Worm (Caenorhabditis elegans) whole organism, young adult: ENCODE results near the gene K02H11.9.

Source experiments
- B0035.1 ChIP-seq: sonication (generic microtip); optimal IDR thresholded peaks from 2 replicates; lab custom pipeline; 2016; ENCODE audit warnings: missing genetic modification characterization, mild to moderate bottlenecking, missing compliant biosample characterization, missing genotype, missing genetic modification reagents
- C06A6.2 ChIP-seq: fragments of 200-800 bp; sonication (Bioruptor generic); conservative IDR thresholded peaks from 2 replicates; pipeline ENCODE4 v1.3.6; 2022; ENCODE audit warnings: missing genetic modification characterization, missing compliant biosample characterization
- D2030.7 ChIP-seq: fragments of 200-800 bp; sonication (Bioruptor generic); IDR thresholded peaks from 2 replicates; pipeline ENCODE4 v1.3.6; 2022; ENCODE audit warnings: missing genetic modification reagents, missing genetic modification characterization, missing compliant biosample characterization
- F10E7.11 ChIP-seq: sonication (generic microtip); optimal IDR thresholded peaks from 2 replicates; lab custom pipeline; 2017; ENCODE audit warnings: mild to moderate bottlenecking, missing genetic modification characterization, moderate library complexity, missing compliant biosample characterization
- F22D6.2 ChIP-seq: sonication (generic microtip); optimal IDR thresholded peaks from 2 replicates; lab custom pipeline; 2016; ENCODE audit warnings: mild to moderate bottlenecking, missing genetic modification characterization, missing compliant biosample characterization
- F37B4.10 ChIP-seq: fragments of 200-800 bp; sonication (Bioruptor generic); IDR thresholded peaks from 2 replicates; pipeline ENCODE4 v1.3.6; 2022; ENCODE audit warnings: missing genetic modification characterization, missing compliant biosample characterization
- F39B2.1 ChIP-seq: fragments of 200-800 bp; sonication (Bioruptor generic); IDR thresholded peaks from 2 replicates; pipeline ENCODE4 v1.3.6; 2022; ENCODE audit warnings: missing genetic modification reagents, missing genetic modification characterization, missing compliant biosample characterization
- F57C9.4 ChIP-seq: sonication (generic microtip); optimal IDR thresholded peaks from 2 replicates; lab custom pipeline; 2017; ENCODE audit warnings: mild to moderate bottlenecking, missing genetic modification characterization, missing compliant biosample characterization
- K11D2.4 ChIP-seq: fragments of 200-800 bp; sonication (Bioruptor generic); IDR thresholded peaks from 2 replicates; pipeline ENCODE4 v1.3.6; 2022; ENCODE audit warnings: missing genetic modification reagents, missing genetic modification characterization, missing compliant biosample characterization
- T26A5.8 ChIP-seq: sonication (generic microtip); optimal IDR thresholded peaks from 2 replicates; lab custom pipeline; 2016; ENCODE audit warnings: missing genetic modification characterization, missing compliant biosample characterization
- Y53G8AR.9 ChIP-seq: fragments of 200-800 bp; sonication (Bioruptor generic); conservative IDR thresholded peaks from 2 replicates; pipeline ENCODE4 v1.3.6; 2022; ENCODE audit warnings: missing genetic modification reagents, missing genetic modification characterization, missing compliant biosample characterization
- Y56A3A.18 ChIP-seq: fragments of 200-800 bp; sonication (Bioruptor generic); IDR thresholded peaks from 2 replicates; pipeline ENCODE4 v1.3.6; 2022; ENCODE audit warnings: missing genetic modification reagents, missing genetic modification characterization, missing compliant biosample characterization
- ZK185.1 ChIP-seq: sonication (generic microtip); optimal IDR thresholded peaks from 2 replicates; lab custom pipeline; 2016; ENCODE audit warnings: mild to moderate bottlenecking, missing genetic modification characterization, missing compliant biosample characterization; ENCODE audit not compliant: poor library complexity, severe bottlenecking
- akir-1 ChIP-seq: fragments of 200-800 bp; sonication (Bioruptor generic); optimal IDR thresholded peaks from 2 replicates; lab custom pipeline; 2018; ENCODE audit warnings: mild to moderate bottlenecking, missing genetic modification characterization, moderate library complexity, missing compliant biosample characterization
- attf-5 ChIP-seq: fragments of 200-800 bp; sonication (Bioruptor generic); optimal IDR thresholded peaks from 2 replicates; lab custom pipeline; 2018; ENCODE audit warnings: mild to moderate bottlenecking, missing genetic modification characterization, missing compliant biosample characterization
- attf-6 ChIP-seq: fragments of 200-800 bp; sonication (Bioruptor generic); IDR thresholded peaks from 2 replicates; pipeline ENCODE4 v1.3.6; 2022; ENCODE audit warnings: missing genetic modification reagents, missing genetic modification characterization, missing compliant biosample characterization
- ceh-27 ChIP-seq: fragments of 200-800 bp; sonication (Bioruptor generic); optimal IDR thresholded peaks from 2 replicates; lab custom pipeline; 2018; ENCODE audit warnings: mild to moderate bottlenecking, missing genetic modification characterization, moderate library complexity, missing compliant biosample characterization
- ceh-40 ChIP-seq: fragments of 200-800 bp; sonication (Bioruptor generic); IDR thresholded peaks from 2 replicates; pipeline ENCODE4 v1.3.6; 2022; ENCODE audit warnings: missing genetic modification characterization, missing compliant biosample characterization
- ceh-58 ChIP-seq: fragments of 200-800 bp; sonication (Bioruptor generic); IDR thresholded peaks from 2 replicates; pipeline ENCODE4 v1.3.6; 2022; ENCODE audit warnings: missing genetic modification characterization, missing compliant biosample characterization
- dpff-1 ChIP-seq: sonication (generic microtip); optimal IDR thresholded peaks from 2 replicates; lab custom pipeline; 2017; ENCODE audit warnings: mild to moderate bottlenecking, missing genetic modification characterization, missing compliant biosample characterization
- dpl-1 ChIP-seq: fragments of 150-350 bp; optimal IDR thresholded peaks from 2 replicates; lab custom pipeline; 2014; ENCODE audit warnings: missing biosample characterization, missing genetic modification reagents, missing genetic modification characterization
- egl-18 ChIP-seq: fragments of 200-800 bp; sonication (Bioruptor generic); IDR thresholded peaks from 2 replicates; pipeline ENCODE4 v1.3.6; 2022; ENCODE audit warnings: missing genetic modification reagents, missing genetic modification characterization, missing compliant biosample characterization
- egl-44 ChIP-seq: fragments of 200-800 bp; sonication (Bioruptor generic); IDR thresholded peaks from 2 replicates; pipeline ENCODE4 v1.3.6; 2022; ENCODE audit warnings: missing genetic modification reagents, missing genetic modification characterization, missing compliant biosample characterization
- him-1 ChIP-seq: sonication (generic microtip); optimal IDR thresholded peaks from 2 replicates; lab custom pipeline; 2016; ENCODE audit warnings: missing genotype, missing genetic modification reagents, missing genetic modification characterization, missing compliant biosample characterization
- hlh-26 ChIP-seq: fragments of 200-800 bp; sonication (Bioruptor generic); conservative IDR thresholded peaks from 2 replicates; pipeline ENCODE4 v1.3.6; 2022; ENCODE audit warnings: missing genetic modification reagents, missing genetic modification characterization, missing compliant biosample characterization
- hmg-1.2 ChIP-seq: fragments of 200-800 bp; sonication (Bioruptor generic); IDR thresholded peaks from 2 replicates; pipeline ENCODE4 v1.3.6; 2022; ENCODE audit warnings: missing genetic modification reagents, missing genetic modification characterization, missing compliant biosample characterization
- hrde-1 ChIP-seq: sonication (generic microtip); optimal IDR thresholded peaks from 2 replicates; lab custom pipeline; 2016; ENCODE audit warnings: missing genetic modification characterization, mild to moderate bottlenecking, missing compliant biosample characterization, moderate library complexity, missing genotype, missing genetic modification reagents, borderline replicate concordance
- lin-35 ChIP-seq, 3 experiments: fragments of 150-350 bp in 2 of 3; sonication (generic microtip) in 1 of 3; optimal IDR thresholded peaks; 2 replicates each; lab custom pipeline; 2014 to 2018; ENCODE audit warnings: missing biosample characterization in 3 of 3, missing genetic modification characterization in 3 of 3, missing genetic modification reagents in 3 of 3
- lin-54 ChIP-seq: fragments of 200-800 bp; sonication (Bioruptor generic); optimal IDR thresholded peaks from 2 replicates; lab custom pipeline; 2018; ENCODE audit warnings: mild to moderate bottlenecking, missing genetic modification characterization, missing compliant biosample characterization
- madf-10 ChIP-seq: sonication (generic microtip); optimal IDR thresholded peaks from 2 replicates; lab custom pipeline; 2016; ENCODE audit warnings: mild to moderate bottlenecking, missing genetic modification characterization, missing compliant biosample characterization
- mcd-1 ChIP-seq: fragments of 200-800 bp; sonication (Bioruptor generic); IDR thresholded peaks from 2 replicates; pipeline ENCODE4 v1.3.6; 2022; ENCODE audit warnings: missing genetic modification reagents, missing genetic modification characterization, missing compliant biosample characterization
- nfya-1 ChIP-seq: sonication (generic microtip); optimal IDR thresholded peaks from 2 replicates; lab custom pipeline; 2017; ENCODE audit warnings: antibody characterized with exemption, missing compliant biosample characterization, missing genetic modification characterization, borderline replicate concordance; ENCODE audit not compliant: insufficient read depth
- nfya-2 ChIP-seq: fragments of 200-800 bp; sonication (Bioruptor generic); IDR thresholded peaks from 2 replicates; pipeline ENCODE4 v1.3.6; 2022; ENCODE audit warnings: missing genetic modification reagents, missing genetic modification characterization, missing compliant biosample characterization
- nhr-120 ChIP-seq: fragments of 200-800 bp; sonication (Bioruptor generic); IDR thresholded peaks from 2 replicates; pipeline ENCODE4 v1.3.6; 2022; ENCODE audit warnings: missing genetic modification characterization, missing compliant biosample characterization
- nhr-27 ChIP-seq: fragments of 200-800 bp; sonication (Bioruptor generic); optimal IDR thresholded peaks from 2 replicates; lab custom pipeline; 2018; ENCODE audit warnings: mild to moderate bottlenecking, missing genetic modification characterization, moderate library complexity, missing compliant biosample characterization
- nhr-80 ChIP-seq: sonication (generic microtip); optimal IDR thresholded peaks from 2 replicates; lab custom pipeline; 2016; ENCODE audit warnings: missing genetic modification characterization, missing compliant biosample characterization
- pha-4 ChIP-seq: fragments of 150-350 bp; sonication (generic microtip); optimal IDR thresholded peaks from 2 replicates; lab custom pipeline; 2014; ENCODE audit warnings: missing biosample characterization, missing genetic modification reagents, missing genetic modification characterization
- tbx-9 ChIP-seq: sonication (generic microtip); optimal IDR thresholded peaks from 2 replicates; lab custom pipeline; 2016; ENCODE audit warnings: borderline replicate concordance, missing genetic modification characterization, inconsistent platforms, missing compliant biosample characterization
- unc-130 ChIP-seq: sonication (generic microtip); optimal IDR thresholded peaks from 2 replicates; lab custom pipeline; 2016; ENCODE audit warnings: missing genetic modification reagents, missing genetic modification characterization, missing compliant biosample characterization
- unc-62 ChIP-seq: fragments of 150-350 bp; optimal IDR thresholded peaks from 2 replicates; lab custom pipeline; 2014; ENCODE audit warnings: missing biosample characterization, missing genetic modification reagents, missing genetic modification characterization
- ztf-28 ChIP-seq: fragments of 200-800 bp; sonication (Bioruptor generic); IDR thresholded peaks from 2 replicates; pipeline ENCODE4 v1.3.6; 2022; ENCODE audit warnings: missing genetic modification reagents, missing genetic modification characterization, missing compliant biosample characterization

Gene K02H11.9

ce11 chrV:1505995-1506394 lies 30.9 kb downstream of the K02H11.9 start, which contains the start of gene sru-28:
Gene sru-28 (plus strand): TSS chrV:1506295.
- no peak for TF ChIP-seq nhr-80 (tag; lab: Kevin White, UChicago)
- no peak for TF ChIP-seq F57C9.4 (tag; lab: Kevin White, UChicago)
- TF ChIP-seq attf-6 (GFP tag; lab: Robert Waterston, UW) = no peak
- no peak for TF ChIP-seq ZK185.1 (tag; lab: Kevin White, UChicago)
- no peak for TF ChIP-seq lin-54 (GFP tag; lab: Kevin White, UChicago)
- TF ChIP-seq nhr-120 (GFP tag; lab: Robert Waterston, UW) = no peak
- TF ChIP-seq lin-35 (GFP tag; optimal IDR thresholded peaks at IDR 0.05; lab: Kevin White, UChicago) = no peak
- no peak for TF ChIP-seq F22D6.2 (tag; lab: Kevin White, UChicago)
- TF ChIP-seq tbx-9 = no peak
- no peak for TF ChIP-seq C06A6.2 (GFP tag; lab: Robert Waterston, UW)
- no peak for TF ChIP-seq nhr-27 (tag; lab: Kevin White, UChicago)
- TF ChIP-seq dpl-1 (GFP tag; lab: Kevin White, UChicago) = no peak
- TF ChIP-seq, all 124 proteins: peak for 0

ce11 chrV:1499140-1499539 lies 37.7 kb downstream of the K02H11.9 start, which contains the start of gene sru-27:
Gene sru-27 (plus strand): TSS chrV:1499440.
- no peak for TF ChIP-seq mcd-1
- no peak for TF ChIP-seq him-1
- TF ChIP-seq B0035.1 (tag; lab: Kevin White, UChicago) = no peak
- TF ChIP-seq egl-44 = no peak
- no peak for TF ChIP-seq nfya-2 (GFP tag; lab: Robert Waterston, UW)
- TF ChIP-seq attf-5 (GFP tag; lab: Kevin White, UChicago) = no peak
- TF ChIP-seq ztf-28 (GFP tag; lab: Robert Waterston, UW) = no peak
- no peak for TF ChIP-seq madf-10 (tag; lab: Kevin White, UChicago)
- no peak for TF ChIP-seq ceh-58 (GFP tag; lab: Robert Waterston, UW)
- no peak for TF ChIP-seq hrde-1
- TF ChIP-seq pha-4 (tag; lab: Kevin White, UChicago) = no peak
- no peak for TF ChIP-seq Y56A3A.18 (GFP tag; lab: Robert Waterston, UW)
- no peak for TF ChIP-seq Y53G8AR.9
- no peak for TF ChIP-seq tbx-9
- TF ChIP-seq ceh-40 (GFP tag; lab: Robert Waterston, UW) = no peak
- TF ChIP-seq unc-130 (GFP tag; lab: Kevin White, UChicago) = no peak
- no peak for TF ChIP-seq D2030.7 (GFP tag; lab: Robert Waterston, UW)

- TF ChIP-seq T26A5.8 (tag; lab: Kevin White, UChicago) = no peak
These were observed 41.1 kb downstream of the K02H11.9 start for ce11 chrV:1495752-1496151.

ce11 chrV:1495334-1495733 lies 41.5 kb downstream of the K02H11.9 start, which contains the start of gene C38C3.3:
Gene C38C3.3 (plus strand): TSS chrV:1495634.
- TF ChIP-seq unc-62 (GFP tag; lab: Kevin White, UChicago) (no peak), akir-1 (GFP tag; lab: Kevin White, UChicago) (no peak), D2030.7 (GFP tag; lab: Robert Waterston, UW) (no peak), hlh-26 (no peak), F37B4.10 (GFP tag; lab: Robert Waterston, UW) (no peak), nfya-1 (tag; lab: Kevin White, UChicago) (no peak), K11D2.4 (GFP tag; lab: Robert Waterston, UW) (no peak), nfya-2 (GFP tag; lab: Robert Waterston, UW) (no peak), F39B2.1 (GFP tag; lab: Robert Waterston, UW) (no peak), F10E7.11 (tag; lab: Kevin White, UChicago) (no peak), dpff-1 (tag; lab: Kevin White, UChicago) (no peak), egl-18 (GFP tag; lab: Robert Waterston, UW) (no peak), nhr-27 (tag; lab: Kevin White, UChicago) (no peak), ZK185.1 (tag; lab: Kevin White, UChicago) (no peak), hmg-1.2 (GFP tag; lab: Robert Waterston, UW) (no peak), ceh-27 (GFP tag; lab: Kevin White, UChicago) (no peak)
- TF ChIP-seq, all 124 proteins: peak for 0
